Fruit fly (Drosophila melanogaster) whole organism: Measurements from ENCODE around the gene CG5854.

Experiments used
- EcR ChIP-seq, 2 experiments: fragments of >200 bp; optimal IDR thresholded peaks; 2 replicates each; lab custom pipeline; 2017; ENCODE audit warnings: missing biosample characterization in 2 of 2, missing genetic modification characterization in 2 of 2, missing genetic modification reagents in 2 of 2
- pan ChIP-seq: fragments of >200 bp; optimal IDR thresholded peaks from 2 replicates; lab custom pipeline; 2017

dm6 chr3R:23889922-23890321 is 43.8 kb upstream of the CG5854 start, which contains the start of gene Pli:
- TF ChIP-seq EcR (GFP tag; optimal IDR thresholded peaks at IDR 0.05; lab: Kevin White, UChicago) (no peak), pan (lab: Kevin White, UChicago) (no peak)
